Worm (Caenorhabditis elegans) whole organism, late embryonic: Measurements from ENCODE around the gene sna-2.

Source experiments
- pha-4 ChIP-seq: fragments of 150-350 bp; optimal IDR thresholded peaks from 2 replicates; lab custom pipeline; 2018; ENCODE audit warnings: missing biosample characterization, missing genetic modification reagents, missing genetic modification characterization
- sox-4 ChIP-seq: sonication (generic microtip); optimal IDR thresholded peaks from 2 replicates; lab custom pipeline; 2017; ENCODE audit warnings: mild to moderate bottlenecking, missing genetic modification characterization, inconsistent platforms, missing compliant biosample characterization
- unc-86 ChIP-seq: sonication (generic microtip); optimal IDR thresholded peaks from 2 replicates; lab custom pipeline; 2016; ENCODE audit warnings: missing genetic modification characterization, missing compliant biosample characterization

ce11 chrIV:9748342-9748741, 29.1 kb downstream of the sna-2 start, which contains the start of gene C28D4.8:
- TF ChIP-seq sox-4 (tag; lab: Kevin White, UChicago) (no peak), unc-86 (tag; lab: Kevin White, UChicago) (no peak), pha-4 (no peak)
